Worm (Caenorhabditis elegans): ENCODE results near the gene R04E5.9.

Gene R04E5.9

DNA sequence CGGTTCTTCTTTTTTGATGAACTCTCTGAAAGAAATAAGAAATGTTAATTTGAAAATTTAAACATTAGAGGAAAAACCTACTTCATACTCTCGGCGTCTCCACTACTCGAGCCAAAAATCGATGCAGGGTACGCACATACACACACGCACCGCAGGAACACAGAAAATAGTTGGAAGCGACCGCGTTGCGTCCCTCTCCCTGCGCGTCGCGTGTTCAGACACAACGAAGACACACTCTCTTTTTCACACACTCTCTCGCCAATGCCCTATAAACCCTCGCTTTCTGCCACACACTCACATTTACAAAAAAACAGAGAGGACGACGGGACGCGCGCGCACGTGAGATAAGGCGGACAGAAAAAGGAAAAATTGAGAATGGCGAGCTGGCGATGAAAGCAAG is at the start of gene R04E5.9:
Gene R04E5.9 (minus strand): TSS at position 235 of the 400 bp plus-strand sequence.
- peak; percentile 83 for TF ChIP-seq hmg-4 (GFP tag; optimal IDR thresholded peaks at IDR 0.05)
- TF ChIP-seq sea-1 (GFP tag; conservative IDR thresholded peaks at IDR 0.05) = 0 out of 2 replicates have a peak, but pooled peaks have one; percentile 24
- peak; percentile 19 for TF ChIP-seq F13C5.2 (tag; optimal IDR thresholded peaks at IDR 0.05)
- TF ChIP-seq tbx-37 (GFP tag; conservative IDR thresholded peaks at IDR 0.05) = no peak
- peak; percentile 23 for TF ChIP-seq aly-1 (tag; optimal IDR thresholded peaks at IDR 0.05)

DNA sequence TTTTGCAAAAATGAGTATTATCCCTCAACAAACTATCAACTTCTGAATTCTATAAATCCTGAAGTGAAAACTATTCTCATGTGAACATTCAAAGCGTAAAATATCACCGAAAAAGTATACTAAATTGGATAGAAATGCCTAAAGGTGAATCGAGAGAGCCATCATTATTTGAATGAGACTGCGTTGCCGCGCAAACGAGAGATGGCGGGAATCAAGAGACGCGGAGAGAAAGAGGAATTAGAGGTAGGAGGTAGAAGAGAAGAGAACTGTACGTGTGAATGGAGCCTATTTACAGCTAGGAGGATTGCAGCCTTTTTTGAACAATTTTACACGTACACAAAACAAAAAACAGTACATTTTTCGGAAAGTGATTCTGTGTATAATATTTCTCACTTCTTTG is 48.6 kb upstream of the R04E5.9 start:
- TF ChIP-seq ceh-36 (tag; optimal IDR thresholded peaks at IDR 0.05) (no peak), pes-1 (GFP tag; IDR thresholded peaks at IDR 0.05) (no peak), hnd-1 (tag; optimal IDR thresholded peaks at IDR 0.05) (no peak), B0310.2 (tag; optimal IDR thresholded peaks at IDR 0.05) (no peak), ama-1 (optimal IDR thresholded peaks at IDR 0.05) (no peak), sea-1 (GFP tag; conservative IDR thresholded peaks at IDR 0.05) (no peak), ceh-13 (GFP tag; optimal IDR thresholded peaks at IDR 0.05) (no peak), tbx-37 (GFP tag; conservative IDR thresholded peaks at IDR 0.05) (no peak), aly-1 (tag; optimal IDR thresholded peaks at IDR 0.05) (no peak), F13C5.2 (tag; optimal IDR thresholded peaks at IDR 0.05) (no peak), tbx-11 (GFP tag; IDR thresholded peaks at IDR 0.05) (no peak), flt-1 (GFP tag; IDR thresholded peaks at IDR 0.05) (no peak), scrt-1 (GFP tag; IDR thresholded peaks at IDR 0.05) (no peak), ets-7 (tag; optimal IDR thresholded peaks at IDR 0.05) (no peak), hmbx-1 (tag; optimal IDR thresholded peaks at IDR 0.05) (no peak)

DNA sequence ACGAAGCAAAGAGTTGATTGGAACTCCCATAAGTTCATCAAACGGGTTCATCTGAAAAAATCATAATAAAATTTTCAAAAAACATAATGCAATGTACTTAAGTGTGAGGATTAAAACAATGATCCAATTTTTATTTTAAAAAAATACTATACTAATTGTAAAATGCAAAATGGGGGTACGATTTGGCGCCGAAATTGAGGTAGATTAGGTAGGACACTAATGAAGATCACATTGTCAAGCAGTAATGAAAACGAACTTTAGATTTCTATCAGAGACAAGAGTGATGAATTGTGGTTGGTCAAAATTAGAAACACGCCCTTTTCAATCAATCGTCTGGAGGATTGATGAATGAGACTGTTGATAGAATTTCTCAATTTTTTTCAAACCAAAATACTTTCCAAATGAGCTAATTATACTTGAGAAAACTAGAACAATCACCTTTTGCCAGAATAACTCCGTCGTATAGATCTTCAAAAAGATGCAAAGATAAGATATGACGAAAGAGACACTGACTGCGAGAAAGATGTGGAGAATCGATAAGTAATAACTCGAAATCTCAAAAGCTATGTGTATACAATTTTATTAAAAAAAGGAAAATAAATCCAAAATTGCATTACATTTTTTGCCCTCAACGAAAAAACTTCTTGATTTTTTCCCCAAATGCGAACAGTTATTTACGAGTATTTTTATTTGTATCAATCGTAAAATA is 47.1 kb upstream of the R04E5.9 start, which contains the start of gene C06E2.5:
Gene C06E2.5 (minus strand): TSS at position 51 of the 709 bp plus-strand sequence.
- TF ChIP-seq scrt-1 (GFP tag; IDR thresholded peaks at IDR 0.05) (no peak), B0310.2 (tag; optimal IDR thresholded peaks at IDR 0.05) (no peak), ceh-13 (GFP tag; optimal IDR thresholded peaks at IDR 0.05) (no peak), ama-1 (optimal IDR thresholded peaks at IDR 0.05) (no peak), hmg-4 (GFP tag; optimal IDR thresholded peaks at IDR 0.05) (no peak), hnd-1 (tag; optimal IDR thresholded peaks at IDR 0.05) (no peak), aly-1 (tag; optimal IDR thresholded peaks at IDR 0.05) (no peak), tra-4 (tag; optimal IDR thresholded peaks at IDR 0.05) (no peak), flt-1 (GFP tag; IDR thresholded peaks at IDR 0.05) (no peak), pes-1 (GFP tag; IDR thresholded peaks at IDR 0.05) (no peak), sea-1 (GFP tag; conservative IDR thresholded peaks at IDR 0.05) (no peak), F13C5.2 (tag; optimal IDR thresholded peaks at IDR 0.05) (no peak), tbx-11 (GFP tag; IDR thresholded peaks at IDR 0.05) (no peak), ceh-36 (tag; optimal IDR thresholded peaks at IDR 0.05) (no peak), hmbx-1 (tag; optimal IDR thresholded peaks at IDR 0.05) (no peak), tbx-37 (GFP tag; conservative IDR thresholded peaks at IDR 0.05) (no peak), ets-7 (tag; optimal IDR thresholded peaks at IDR 0.05) (no peak)

DNA sequence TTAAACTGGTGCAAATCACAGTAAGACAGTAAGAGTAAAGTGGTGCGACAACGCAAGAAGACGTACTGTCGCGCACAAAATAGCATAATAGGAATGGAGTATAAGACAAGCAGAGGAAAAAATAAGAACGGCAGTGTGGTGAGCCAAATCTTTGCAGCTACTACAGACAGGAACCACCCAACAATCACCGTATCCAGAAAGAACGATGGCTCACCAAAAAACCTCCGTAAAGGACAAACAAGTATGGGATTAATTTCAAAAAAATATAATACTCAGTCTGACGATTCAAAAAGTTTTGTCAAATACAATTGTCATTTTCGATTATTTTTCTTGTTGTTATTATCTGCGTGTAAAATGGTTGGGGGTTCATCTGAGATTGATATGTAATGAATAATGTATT is 43.5 kb upstream of the R04E5.9 start:
- no peak for TF ChIP-seq sea-1 (GFP tag; conservative IDR thresholded peaks at IDR 0.05)
- no peak for TF ChIP-seq tbx-11 (GFP tag; IDR thresholded peaks at IDR 0.05)
- TF ChIP-seq tra-4 (tag; optimal IDR thresholded peaks at IDR 0.05) = no peak
- no peak for TF ChIP-seq hmbx-1 (tag; optimal IDR thresholded peaks at IDR 0.05)
- no peak for TF ChIP-seq ama-1 (optimal IDR thresholded peaks at IDR 0.05)
- no peak for TF ChIP-seq aly-1 (tag; optimal IDR thresholded peaks at IDR 0.05)
- no peak for TF ChIP-seq ceh-13 (GFP tag; optimal IDR thresholded peaks at IDR 0.05)
- TF ChIP-seq scrt-1 (GFP tag; IDR thresholded peaks at IDR 0.05) = no peak
- TF ChIP-seq ceh-36 (tag; optimal IDR thresholded peaks at IDR 0.05) = no peak
- no peak for TF ChIP-seq hmg-4 (GFP tag; optimal IDR thresholded peaks at IDR 0.05)
- TF ChIP-seq tbx-37 (GFP tag; conservative IDR thresholded peaks at IDR 0.05) = no peak
- no peak for TF ChIP-seq pes-1 (GFP tag; IDR thresholded peaks at IDR 0.05)
- no peak for TF ChIP-seq ets-7 (tag; optimal IDR thresholded peaks at IDR 0.05)
- TF ChIP-seq flt-1 (GFP tag; IDR thresholded peaks at IDR 0.05) = no peak
- no peak for TF ChIP-seq hnd-1 (tag; optimal IDR thresholded peaks at IDR 0.05)
- no peak for TF ChIP-seq F13C5.2 (tag; optimal IDR thresholded peaks at IDR 0.05)
- no peak for TF ChIP-seq B0310.2 (tag; optimal IDR thresholded peaks at IDR 0.05)

DNA sequence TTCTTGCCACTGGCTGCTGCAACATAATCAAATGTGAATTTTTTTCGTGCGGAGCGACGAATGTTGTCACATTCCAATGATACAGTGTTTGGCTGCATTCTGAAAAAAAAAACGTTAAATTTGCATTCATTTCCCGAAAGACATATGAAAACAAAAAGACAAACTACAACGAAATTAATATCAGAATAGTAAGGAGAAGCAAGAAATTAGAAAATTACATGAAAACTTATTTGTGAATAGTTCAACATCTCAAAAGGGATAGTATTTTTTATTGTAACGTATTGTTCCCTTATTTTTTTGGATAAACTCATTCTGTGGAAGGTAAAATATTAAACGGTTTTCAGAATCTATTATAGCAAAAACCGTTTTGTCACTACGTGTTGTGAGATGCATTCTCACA is 42.6 kb upstream of the R04E5.9 start, which contains the start of gene sprp-4:
Gene sprp-4 (minus strand): TSS at position 101 of the 400 bp plus-strand sequence.
- no peak for TF ChIP-seq scrt-1 (GFP tag; IDR thresholded peaks at IDR 0.05)

DNA sequence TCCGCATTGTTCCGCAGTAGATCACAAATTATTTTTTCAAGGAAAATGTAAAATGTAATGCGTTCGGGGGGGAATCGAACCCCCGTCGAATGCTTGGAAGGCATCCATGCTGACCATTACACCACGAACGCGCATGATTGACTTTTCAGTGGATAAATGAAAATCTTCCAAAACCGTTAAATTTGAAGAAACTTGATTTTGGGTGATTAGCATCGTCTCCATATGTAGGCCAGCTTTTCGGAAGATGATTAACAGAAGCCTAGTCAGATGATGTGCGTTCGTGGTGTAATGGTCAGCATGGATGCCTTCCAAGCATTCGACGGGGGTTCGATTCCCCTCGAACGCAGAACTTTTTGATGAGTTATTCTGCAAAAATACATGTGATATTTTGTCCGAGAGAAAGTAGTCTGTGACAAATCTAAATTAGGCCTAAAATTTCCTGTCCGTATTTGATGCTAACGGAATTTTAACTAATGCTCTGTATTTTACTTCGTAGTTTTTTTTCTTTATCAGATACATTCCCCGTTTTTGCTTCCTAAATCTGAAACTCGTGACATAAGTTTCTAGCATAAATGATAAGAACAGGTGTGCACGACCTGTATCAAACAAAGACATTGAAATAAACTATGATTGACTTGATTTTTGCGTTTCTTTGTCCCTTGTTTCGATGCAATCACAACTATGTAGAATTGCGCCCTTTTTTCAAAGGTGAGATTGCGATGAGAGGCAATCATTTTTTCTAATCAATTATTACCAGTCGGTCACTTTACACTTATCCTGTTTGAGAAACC is 35.7 kb upstream of the R04E5.9 start, which contains the start of gene C28G1.10:
Gene C28G1.10 (plus strand): TSS at position 676 of the 791 bp plus-strand sequence.
- TF ChIP-seq tra-4 (tag; optimal IDR thresholded peaks at IDR 0.05) (no peak), scrt-1 (GFP tag; IDR thresholded peaks at IDR 0.05) (no peak), flt-1 (GFP tag; IDR thresholded peaks at IDR 0.05) (no peak), B0310.2 (tag; optimal IDR thresholded peaks at IDR 0.05) (no peak), ceh-36 (tag; optimal IDR thresholded peaks at IDR 0.05) (no peak), tbx-11 (GFP tag; IDR thresholded peaks at IDR 0.05) (no peak), hmbx-1 (tag; optimal IDR thresholded peaks at IDR 0.05) (no peak), aly-1 (tag; optimal IDR thresholded peaks at IDR 0.05) (no peak), ceh-13 (GFP tag; optimal IDR thresholded peaks at IDR 0.05) (no peak), hnd-1 (tag; optimal IDR thresholded peaks at IDR 0.05) (no peak), ets-7 (tag; optimal IDR thresholded peaks at IDR 0.05) (no peak), sea-1 (GFP tag; conservative IDR thresholded peaks at IDR 0.05) (no peak), tbx-37 (GFP tag; conservative IDR thresholded peaks at IDR 0.05) (no peak), hmg-4 (GFP tag; optimal IDR thresholded peaks at IDR 0.05) (no peak), pes-1 (GFP tag; IDR thresholded peaks at IDR 0.05) (no peak), F13C5.2 (tag; optimal IDR thresholded peaks at IDR 0.05) (no peak), ama-1 (optimal IDR thresholded peaks at IDR 0.05) (no peak)
